Fruit fly (Drosophila melanogaster) whole organism, wandering third instar larva: ENCODE data around the gene CG10669.

Experiments used
- Abd-B ChIP-seq: fragments of >200 bp; optimal IDR thresholded peaks from 2 replicates; lab custom pipeline; 2017; ENCODE audit warnings: missing biosample characterization, missing genetic modification characterization
- Dfd ChIP-seq: fragments of >200 bp; optimal IDR thresholded peaks from 2 replicates; lab custom pipeline; 2017; ENCODE audit warnings: missing biosample characterization, missing genetic modification characterization
- Dif ChIP-seq: fragments of 200-275, 200-300 bp; sonication (Bioruptor generic); optimal IDR thresholded peaks from 2 replicates; lab custom pipeline; 2018; ENCODE audit warnings: missing biosample characterization, missing genetic modification characterization; ENCODE audit not compliant: partially characterized antibody
- GATAd ChIP-seq: sonication (Bioruptor generic); optimal IDR thresholded peaks from 2 replicates; lab custom pipeline; 2016; ENCODE audit warnings: missing biosample characterization, missing genetic modification characterization
- HLH106 ChIP-seq: fragments of 200-800 bp; optimal IDR thresholded peaks from 3 replicates; lab custom pipeline; 2019; ENCODE audit warnings: missing biosample characterization, mild to moderate bottlenecking, missing genetic modification characterization, moderate library complexity
- Hr78 ChIP-seq: fragments of >200 bp; optimal IDR thresholded peaks from 2 replicates; lab custom pipeline; 2017; ENCODE audit warnings: missing biosample characterization, missing genetic modification characterization
- Hr83 ChIP-seq: fragments of 200-300 bp; sonication (Bioruptor generic); optimal IDR thresholded peaks from 2 replicates; lab custom pipeline; 2016; ENCODE audit warnings: missing biosample characterization, mild to moderate bottlenecking, missing genetic modification characterization, moderate library complexity; ENCODE audit not compliant: poor library complexity, severe bottlenecking
- Jra ChIP-seq: sonication (Bioruptor generic); optimal IDR thresholded peaks from 2 replicates; lab custom pipeline; 2016; ENCODE audit warnings: missing biosample characterization, missing genetic modification characterization
- Mio ChIP-seq: sonication (Bioruptor generic); optimal IDR thresholded peaks from 2 replicates; lab custom pipeline; 2016; ENCODE audit warnings: missing biosample characterization, missing genetic modification characterization
- Myc ChIP-seq: fragments of >200 bp; optimal IDR thresholded peaks from 2 replicates; lab custom pipeline; 2017
- N ChIP-seq: fragments of >200 bp; optimal IDR thresholded peaks from 2 replicates; lab custom pipeline; 2018; ENCODE audit warnings: missing biosample characterization, missing external identifiers, missing genetic modification characterization
- OdsH ChIP-seq: fragments of 200-800 bp; sonication (Bioruptor generic); optimal IDR thresholded peaks from 2 replicates; lab custom pipeline; 2016; ENCODE audit warnings: missing biosample characterization, mild to moderate bottlenecking, missing genetic modification characterization
- Rel ChIP-seq, 2 experiments: fragments of 200-800 bp; sonication (Bioruptor generic) in 1 of 2; optimal IDR thresholded peaks; 2 replicates in 1 of 2; 3 replicates in 1 of 2; lab custom pipeline; 2016 to 2019; ENCODE audit warnings: mild to moderate bottlenecking in 2 of 2, missing biosample characterization in 2 of 2, missing genetic modification characterization in 2 of 2, moderate library complexity in 1 of 2
- Sp1 ChIP-seq: fragments of 200-800 bp; sonication (Bioruptor generic); optimal IDR thresholded peaks from 3 replicates; lab custom pipeline; 2019; ENCODE audit warnings: missing biosample characterization, mild to moderate bottlenecking, missing genetic modification characterization, moderate library complexity
- Vsx2 ChIP-seq: fragments of 200-300, 225-300 bp; sonication (Bioruptor generic); optimal IDR thresholded peaks from 2 replicates; lab custom pipeline; 2018; ENCODE audit warnings: missing biosample characterization, missing genetic modification characterization; ENCODE audit not compliant: partially characterized antibody
- br ChIP-seq: fragments of 200-800 bp; sonication (Bioruptor generic); optimal IDR thresholded peaks from 2 replicates; lab custom pipeline; 2016; ENCODE audit warnings: missing biosample characterization, missing genetic modification characterization
- brk ChIP-seq: fragments of 200-800 bp; sonication (Bioruptor generic); optimal IDR thresholded peaks from 2 replicates; lab custom pipeline; 2016; ENCODE audit warnings: missing biosample characterization, mild to moderate bottlenecking, missing genetic modification characterization
- dl ChIP-seq, 2 experiments: fragments of 175-275, 200-275 bp in 1 of 2; fragments of 200-275 bp in 1 of 2; sonication (Bioruptor generic); optimal IDR thresholded peaks; lab custom pipeline; 2018; ENCODE audit warnings: mild to moderate bottlenecking in 2 of 2, missing biosample characterization in 2 of 2, missing genetic modification characterization in 2 of 2, moderate library complexity in 2 of 2; ENCODE audit not compliant: partially characterized antibody in 2 of 2, insufficient read depth in 1 of 2
- dmrt93B ChIP-seq: fragments of 200-800 bp; sonication (Bioruptor generic); optimal IDR thresholded peaks from 2 replicates; lab custom pipeline; 2018; ENCODE audit warnings: missing biosample characterization, mild to moderate bottlenecking, missing genetic modification characterization
- ey ChIP-seq: fragments of 200-800 bp; sonication (Bioruptor generic); optimal IDR thresholded peaks from 2 replicates; lab custom pipeline; 2016; ENCODE audit warnings: missing biosample characterization, missing genetic modification characterization
- foxo ChIP-seq, 2 experiments: fragments of 200-800 bp; sonication (Bioruptor generic); optimal IDR thresholded peaks; 2 replicates in 1 of 2; 3 replicates in 1 of 2; lab custom pipeline; 2016 to 2017; ENCODE audit warnings: missing biosample characterization in 2 of 2, missing genetic modification characterization in 2 of 2
- fru ChIP-seq: fragments of 200-800 bp; sonication (Bioruptor generic); optimal IDR thresholded peaks from 3 replicates; lab custom pipeline; 2016; ENCODE audit warnings: missing biosample characterization, mild to moderate bottlenecking, missing genetic modification characterization
- h ChIP-seq: fragments of 200-800 bp; sonication (Bioruptor generic); optimal IDR thresholded peaks from 3 replicates; lab custom pipeline; 2016; ENCODE audit warnings: missing biosample characterization, mild to moderate bottlenecking, missing genetic modification characterization
- jim ChIP-seq: fragments of 175-275, 200-325 bp; sonication (Bioruptor generic); optimal IDR thresholded peaks from 2 replicates; lab custom pipeline; 2016; ENCODE audit warnings: missing biosample characterization, mild to moderate bottlenecking, missing genetic modification characterization
- lola ChIP-seq: fragments of >200 bp; optimal IDR thresholded peaks from 2 replicates; lab custom pipeline; 2017; ENCODE audit warnings: missing biosample characterization, missing genetic modification characterization
- pan ChIP-seq: fragments of >200 bp; optimal IDR thresholded peaks from 2 replicates; lab custom pipeline; 2017
- psq ChIP-seq: fragments of 200-800 bp; sonication (Bioruptor generic); optimal IDR thresholded peaks from 3 replicates; lab custom pipeline; 2017; ENCODE audit warnings: missing biosample characterization, mild to moderate bottlenecking, missing genetic modification characterization, moderate library complexity
- rgr ChIP-seq: fragments of 200-800 bp; sonication (Bioruptor generic); optimal IDR thresholded peaks from 3 replicates; lab custom pipeline; 2016; ENCODE audit warnings: missing biosample characterization, mild to moderate bottlenecking, missing genetic modification characterization
- sage ChIP-seq: fragments of 200-800 bp; sonication (Bioruptor generic); optimal IDR thresholded peaks from 2 replicates; lab custom pipeline; 2016; ENCODE audit warnings: missing biosample characterization, mild to moderate bottlenecking, missing genetic modification characterization
- sv ChIP-seq: fragments of 200-800 bp; sonication (Bioruptor generic); optimal IDR thresholded peaks from 3 replicates; lab custom pipeline; 2016; ENCODE audit warnings: missing biosample characterization, missing genetic modification characterization
- tai ChIP-seq: sonication (Bioruptor generic); optimal IDR thresholded peaks from 2 replicates; lab custom pipeline; 2016; ENCODE audit warnings: missing biosample characterization, missing genetic modification characterization
- usp ChIP-seq: fragments of >200 bp; optimal IDR thresholded peaks from 2 replicates; lab custom pipeline; 2017; ENCODE audit warnings: missing biosample characterization, missing genetic modification characterization
- woc ChIP-seq: sonication (Bioruptor generic); optimal IDR thresholded peaks from 2 replicates; lab custom pipeline; 2016; ENCODE audit warnings: missing biosample characterization, mild to moderate bottlenecking, missing genetic modification characterization

CG10669 gene

DNA sequence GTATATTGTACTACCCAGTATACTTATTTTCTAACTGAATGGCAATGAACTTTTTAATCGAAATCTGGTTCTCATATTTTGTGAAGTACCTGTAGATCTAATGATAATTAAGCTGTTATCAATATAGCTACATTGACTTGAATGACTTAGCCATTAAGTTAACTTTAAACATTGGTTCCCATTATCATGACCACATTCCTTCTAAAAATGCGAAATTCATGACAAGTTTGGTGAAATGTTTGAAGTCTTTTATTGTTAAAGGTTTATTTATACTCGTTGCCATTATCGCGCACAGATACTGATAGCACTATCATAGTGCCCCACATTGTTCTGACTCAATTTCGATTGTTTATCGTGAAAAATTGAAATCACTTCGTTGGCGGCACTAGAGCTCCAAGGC lies 14.1 kb downstream of the CG10669 start:
- TF ChIP-seq Myc (no peak), Abd-B (GFP tag; lab: Kevin White, UChicago) (no peak), dmrt93B (GFP tag; lab: Kevin White, UChicago) (no peak), dl (GFP tag; optimal IDR thresholded peaks at IDR 0.05; lab: Kevin White, UChicago; ENCODE audit: insufficient read depth in 1 of 2, partially characterized antibody in 2 of 2) (no peak), Rel (GFP tag; optimal IDR thresholded peaks at IDR 0.05; lab: Kevin White, UChicago) (no peak), Rel (tag; optimal IDR thresholded peaks at IDR 0.05; lab: Kevin White, UChicago) (peak; percentile 83)

DNA sequence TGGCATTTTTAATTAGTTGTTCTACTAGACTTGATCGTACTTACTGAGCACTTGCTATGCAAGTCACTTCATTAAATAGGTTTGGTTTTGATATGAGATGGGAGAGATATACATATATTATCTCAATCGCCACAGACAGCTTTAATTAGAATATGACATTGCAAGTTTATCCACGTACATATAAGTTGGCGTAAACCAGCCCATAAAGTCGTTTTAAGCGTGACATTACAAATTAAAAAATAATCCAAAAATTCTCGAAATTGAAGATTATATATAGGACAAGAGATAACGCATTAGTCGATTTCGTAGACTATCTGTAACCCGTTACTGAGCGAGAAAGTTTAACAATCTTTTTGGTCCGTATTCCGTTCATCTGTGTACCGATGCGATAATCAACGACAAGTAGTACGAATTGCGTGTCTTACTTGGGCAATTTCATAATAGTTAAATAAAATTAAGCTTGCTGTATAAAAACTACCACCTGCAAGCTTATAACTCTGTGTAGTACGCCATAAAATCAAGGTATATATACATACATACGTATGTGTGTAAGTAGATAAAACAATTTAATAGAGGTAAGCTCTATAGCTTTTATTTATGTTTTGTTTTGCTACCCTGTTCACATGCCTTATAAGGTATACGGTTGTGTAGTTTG lies 14.9 kb downstream of the CG10669 start, which contains the start of gene CG10560:
CG10560 (minus strand) TSS at position 51 of the 655 bp plus-strand sequence.
- TF ChIP-seq Abd-B (GFP tag; lab: Kevin White, UChicago) = no peak
- TF ChIP-seq OdsH (GFP tag; lab: Kevin White, UChicago) = no peak
- TF ChIP-seq sage (GFP tag; lab: Kevin White, UChicago) = no peak
- TF ChIP-seq rgr (GFP tag; lab: Kevin White, UChicago) = no peak
- TF ChIP-seq jim (GFP tag; lab: Kevin White, UChicago) = no peak
- TF ChIP-seq dmrt93B (GFP tag; lab: Kevin White, UChicago) = no peak
- TF ChIP-seq tai (GFP tag; lab: Kevin White, UChicago) = no peak
- no peak for TF ChIP-seq fru (GFP tag; lab: Kevin White, UChicago)
- no peak for TF ChIP-seq br
- TF ChIP-seq HLH106 = no peak
- TF ChIP-seq Vsx2 = no peak
- TF ChIP-seq Rel (GFP tag; optimal IDR thresholded peaks at IDR 0.05; lab: Kevin White, UChicago) = no peak
- TF ChIP-seq Rel (tag; optimal IDR thresholded peaks at IDR 0.05; lab: Kevin White, UChicago) = no peak
- TF ChIP-seq Hr83 = no peak
- TF ChIP-seq Hr78 (GFP tag; lab: Kevin White, UChicago) = no peak
- no peak for TF ChIP-seq Dif
- TF ChIP-seq woc (GFP tag; lab: Kevin White, UChicago) = no peak
- TF ChIP-seq N (GFP tag; lab: Kevin White, UChicago) = no peak
- TF ChIP-seq usp (GFP tag; lab: Kevin White, UChicago) = no peak
- TF ChIP-seq h = no peak

DNA sequence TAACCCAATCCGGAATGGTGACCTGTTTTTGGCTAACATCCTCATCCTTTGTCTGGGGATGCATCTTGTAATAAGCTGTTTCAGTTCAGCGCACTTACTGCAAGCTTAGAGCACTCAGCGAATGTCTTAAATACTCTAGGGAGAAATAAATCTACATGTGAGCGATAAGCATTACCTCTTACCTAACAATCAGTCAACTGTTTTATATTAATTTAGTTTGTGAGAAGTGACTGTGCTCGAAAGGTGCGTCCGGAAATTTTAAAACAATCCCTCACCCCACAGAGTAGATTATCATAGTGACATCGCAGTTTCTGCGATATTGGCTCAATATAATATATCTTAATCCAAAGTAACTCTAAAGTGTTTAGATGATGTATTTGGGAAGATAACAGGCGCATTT lies 17.0 kb downstream of the CG10669 start, which contains the start of gene CG10553:
CG10553 (minus strand) TSS at position 101 of the 400 bp plus-strand sequence.
- TF ChIP-seq Jra (GFP tag; lab: Kevin White, UChicago) (no peak), Myc (no peak), Dfd (GFP tag; lab: Kevin White, UChicago) (no peak), sv (GFP tag; lab: Kevin White, UChicago) (no peak), lola (GFP tag; lab: Kevin White, UChicago) (no peak), Vsx2 (no peak), Hr78 (GFP tag; lab: Kevin White, UChicago) (no peak), Abd-B (GFP tag; lab: Kevin White, UChicago) (no peak), Mio (no peak), ey (GFP tag; lab: Kevin White, UChicago) (no peak), pan (no peak), HLH106 (no peak), foxo (GFP tag; optimal IDR thresholded peaks at IDR 0.05; lab: Kevin White, UChicago) (no peak), brk (GFP tag; lab: Kevin White, UChicago) (no peak), GATAd (GFP tag; lab: Kevin White, UChicago) (no peak)

DNA sequence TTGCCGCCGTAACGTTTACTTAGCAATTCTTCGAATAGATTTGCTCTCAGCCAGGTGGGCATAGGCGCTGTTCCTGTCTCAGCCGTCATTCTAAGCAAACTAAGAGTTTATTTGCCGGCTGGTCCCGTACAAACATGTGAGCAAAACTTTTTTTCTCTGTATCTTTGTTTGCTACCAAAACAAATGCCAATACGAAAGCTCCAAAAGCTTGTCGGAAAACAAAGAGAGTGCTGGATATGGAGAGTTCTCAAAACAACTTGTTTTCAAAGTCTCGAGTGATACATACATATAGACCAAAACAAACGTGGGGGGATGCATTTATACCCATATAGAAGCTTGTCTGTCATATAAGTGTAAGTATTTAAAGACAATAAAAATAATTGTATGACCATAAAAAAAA lies 19.0 kb downstream of the CG10669 start, which contains the start of gene CG10559:
CG10559 (minus strand) TSS at position 101 of the 400 bp plus-strand sequence.
- TF ChIP-seq Dif (peak; percentile 49), fru (GFP tag; lab: Kevin White, UChicago) (no peak), br (no peak)
- TF ChIP-seq, all 38 proteins: peak for 1

DNA sequence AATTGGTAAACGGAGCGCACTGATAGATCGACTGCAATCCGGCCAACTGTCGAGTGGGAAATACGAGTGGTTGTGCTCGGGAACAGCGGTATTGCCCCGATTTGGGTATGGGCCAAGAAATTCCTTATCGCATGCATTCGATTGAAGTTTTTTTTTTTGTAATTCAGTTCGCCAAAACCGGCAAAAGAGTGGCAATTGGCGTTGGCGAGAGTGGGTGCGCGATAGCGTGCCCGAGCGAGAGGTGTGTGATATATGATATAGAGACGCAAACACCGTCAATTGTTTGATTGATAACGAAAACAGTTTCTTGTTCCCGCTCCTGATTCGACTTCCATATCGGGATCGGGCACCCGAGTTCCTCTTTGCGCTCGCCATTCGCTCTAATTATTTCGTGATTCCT lies 21.3 kb downstream of the CG10669 start, which contains the start of gene CG31087:
CG31087 (minus strand) TSS at position 63 of the 400 bp plus-strand sequence.
- TF ChIP-seq h (peak; percentile 19), Sp1 (GFP tag; lab: Kevin White, UChicago) (no peak), Vsx2 (peak; percentile 40), psq (GFP tag; lab: Kevin White, UChicago) (peak; percentile 81), Myc (no peak), Rel (GFP tag; optimal IDR thresholded peaks at IDR 0.05; lab: Kevin White, UChicago) (no peak), Rel (tag; optimal IDR thresholded peaks at IDR 0.05; lab: Kevin White, UChicago) (peak; percentile 91)
